Fruit fly (Drosophila melanogaster) whole organism, embryonic: ENCODE results near the gene GlyRS.

ENCODE experiments used
- Atf6 ChIP-seq: fragments of 200-800 bp; sonication (Bioruptor generic); IDR thresholded peaks from 2 replicates; pipeline ENCODE4 v1.3.6; 2022; ENCODE audit warnings: missing biosample characterization, missing genetic modification characterization
- CG10267 ChIP-seq: fragments of 200-800 bp; sonication (Bioruptor generic); optimal IDR thresholded peaks from 2 replicates; lab custom pipeline; 2018; ENCODE audit warnings: missing biosample characterization, mild to moderate bottlenecking, missing genetic modification characterization, moderate library complexity
- CG12391 ChIP-seq: fragments of 200-800 bp; sonication (Bioruptor generic); optimal IDR thresholded peaks from 3 replicates; lab custom pipeline; 2018; ENCODE audit warnings: missing biosample characterization, mild to moderate bottlenecking, missing genetic modification characterization, moderate library complexity
- CG12659 ChIP-seq: fragments of 200-800 bp; sonication (Bioruptor generic); optimal IDR thresholded peaks from 3 replicates; lab custom pipeline; 2017; ENCODE audit warnings: mild to moderate bottlenecking, missing biosample characterization, missing genetic modification reagents, missing genetic modification characterization
- CG14050 ChIP-seq: fragments of 200-800 bp; sonication (Bioruptor generic); IDR thresholded peaks from 3 replicates; pipeline ENCODE4 v1.3.6; 2022; ENCODE audit warnings: missing biosample characterization, missing genetic modification characterization
- CG15514 ChIP-seq: fragments of 200-800 bp; sonication (Bioruptor generic); optimal IDR thresholded peaks from 3 replicates; lab custom pipeline; 2017; ENCODE audit warnings: missing biosample characterization, missing genetic modification characterization, mild to moderate bottlenecking, moderate library complexity, missing genetic modification reagents
- CG1603 ChIP-seq: fragments of 200-800 bp; sonication (Bioruptor generic); optimal IDR thresholded peaks from 2 replicates; lab custom pipeline; 2019; ENCODE audit warnings: missing biosample characterization, mild to moderate bottlenecking, missing genetic modification characterization, moderate library complexity
- CG17186 ChIP-seq: fragments of 200-800 bp; sonication (Bioruptor generic); optimal IDR thresholded peaks from 3 replicates; lab custom pipeline; 2017; ENCODE audit warnings: missing biosample characterization, missing genetic modification reagents, missing genetic modification characterization
- CG17328 ChIP-seq: fragments of 200-800 bp; sonication (Bioruptor generic); IDR thresholded peaks from 2 replicates; pipeline ENCODE4 v1.3.6; 2022; ENCODE audit warnings: missing biosample characterization, missing genetic modification characterization
- CG2120 ChIP-seq: fragments of 200-800 bp; sonication (Bioruptor generic); optimal IDR thresholded peaks from 3 replicates; lab custom pipeline; 2016; ENCODE audit warnings: missing biosample characterization, missing genetic modification characterization
- CG31441 ChIP-seq: fragments of 200-800 bp; sonication (Bioruptor generic); IDR thresholded peaks from 2 replicates; pipeline ENCODE4 v1.3.6; 2022; ENCODE audit warnings: missing biosample characterization, missing genetic modification characterization
- CG4617 ChIP-seq: fragments of 200-800 bp; sonication (Bioruptor generic); optimal IDR thresholded peaks from 3 replicates; lab custom pipeline; 2016; ENCODE audit warnings: missing biosample characterization, missing genetic modification characterization, borderline replicate concordance
- CG7839 ChIP-seq: fragments of 200-800 bp; sonication (Bioruptor generic); optimal IDR thresholded peaks from 3 replicates; lab custom pipeline; 2018; ENCODE audit warnings: missing biosample characterization, mild to moderate bottlenecking, missing genetic modification characterization, moderate library complexity
- CG9817 ChIP-seq: fragments of 200-800 bp; sonication (Bioruptor generic); optimal IDR thresholded peaks from 2 replicates; lab custom pipeline; 2018; ENCODE audit warnings: missing biosample characterization, mild to moderate bottlenecking, missing genetic modification characterization, moderate library complexity
- CTCF ChIP-seq: fragments of 200-800 bp; sonication (Bioruptor generic); optimal IDR thresholded peaks from 2 replicates; lab custom pipeline; 2017; ENCODE audit warnings: missing biosample characterization, mild to moderate bottlenecking, missing genetic modification characterization, moderate library complexity
- CoRest ChIP-seq: fragments of 200-800 bp; sonication (Bioruptor generic); optimal IDR thresholded peaks from 3 replicates; lab custom pipeline; 2018; ENCODE audit warnings: missing biosample characterization, mild to moderate bottlenecking, missing genetic modification characterization, moderate library complexity
- Deaf1 ChIP-seq: fragments of 200-800 bp; optimal IDR thresholded peaks from 3 replicates; lab custom pipeline; 2019; ENCODE audit warnings: missing biosample characterization, mild to moderate bottlenecking, missing genetic modification characterization, moderate library complexity
- E2f2 ChIP-seq: fragments of 200-800 bp; sonication (Bioruptor generic); IDR thresholded peaks from 2 replicates; pipeline ENCODE4 v1.3.6; 2022; ENCODE audit warnings: missing biosample characterization, missing genetic modification characterization
- Ets97D ChIP-seq: fragments of 200-800 bp; sonication (Bioruptor generic); optimal IDR thresholded peaks from 3 replicates; lab custom pipeline; 2016; ENCODE audit warnings: missing biosample characterization, missing genetic modification characterization
- Hand ChIP-seq: fragments of 200-800 bp; sonication (Bioruptor generic); optimal IDR thresholded peaks from 2 replicates; lab custom pipeline; 2017; ENCODE audit warnings: mild to moderate bottlenecking, missing biosample characterization, missing genetic modification reagents, missing genetic modification characterization
- HmgZ ChIP-seq: fragments of 200-800 bp; sonication (Bioruptor generic); optimal IDR thresholded peaks from 2 replicates; lab custom pipeline; 2018; ENCODE audit warnings: missing biosample characterization, mild to moderate bottlenecking, missing genetic modification characterization
- Hmr ChIP-seq: fragments of 200-800 bp; sonication (Bioruptor generic); optimal IDR thresholded peaks from 3 replicates; lab custom pipeline; 2017; ENCODE audit warnings: mild to moderate bottlenecking, missing biosample characterization, missing genetic modification reagents, missing genetic modification characterization
- Hr51 ChIP-seq, 2 experiments: fragments of 200-800 bp; sonication (Bioruptor generic); optimal IDR thresholded peaks; 2 replicates in 1 of 2; 3 replicates in 1 of 2; lab custom pipeline; 2016 to 2018; ENCODE audit warnings: missing biosample characterization in 2 of 2, missing genetic modification characterization in 2 of 2, mild to moderate bottlenecking in 1 of 2, moderate library complexity in 1 of 2
- Hsf ChIP-seq: fragments of 200-800 bp; sonication (Bioruptor generic); optimal IDR thresholded peaks from 3 replicates; lab custom pipeline; 2016; ENCODE audit warnings: missing biosample characterization, missing genetic modification characterization
- Max ChIP-seq: fragments of 200-800 bp; sonication (Bioruptor generic); optimal IDR thresholded peaks from 2 replicates; lab custom pipeline; 2016; ENCODE audit warnings: missing biosample characterization, mild to moderate bottlenecking, missing genetic modification characterization
- Med ChIP-seq: fragments of 200-800 bp; sonication (Bioruptor generic); peaks from one replicate; lab custom pipeline; 2016; ENCODE audit warnings: missing biosample characterization, missing genetic modification characterization, mild to moderate bottlenecking, inconsistent platforms, moderate library complexity
- Taf1 ChIP-seq: fragments of 200-800 bp; sonication (Bioruptor generic); IDR thresholded peaks from 2 replicates; pipeline ENCODE4 v1.3.6; 2022; ENCODE audit warnings: missing biosample characterization, missing genetic modification characterization
- YL-1 ChIP-seq: fragments of 200-800 bp; sonication (Bioruptor generic); optimal IDR thresholded peaks from 3 replicates; lab custom pipeline; 2017; ENCODE audit warnings: missing biosample characterization, mild to moderate bottlenecking, missing genetic modification characterization
- aop ChIP-seq: fragments of 200-800 bp; sonication (Bioruptor generic); IDR thresholded peaks from 2 replicates; pipeline ENCODE4 v1.3.6; 2022; ENCODE audit warnings: missing biosample characterization, missing genetic modification characterization
- bigmax ChIP-seq: fragments of 200-800 bp; sonication (Bioruptor generic); optimal IDR thresholded peaks from 2 replicates; lab custom pipeline; 2018; ENCODE audit warnings: missing biosample characterization, mild to moderate bottlenecking, missing genetic modification characterization
- caup ChIP-seq: fragments of 200-800 bp; sonication (Bioruptor generic); optimal IDR thresholded peaks from 3 replicates; lab custom pipeline; 2017; ENCODE audit warnings: missing biosample characterization, mild to moderate bottlenecking, missing genetic modification characterization, moderate library complexity; ENCODE audit not compliant: severe bottlenecking
- gfzf ChIP-seq: fragments of 200-800 bp; sonication (Bioruptor generic); optimal IDR thresholded peaks from 2 replicates; lab custom pipeline; 2016; ENCODE audit warnings: missing biosample characterization, mild to moderate bottlenecking, missing genetic modification characterization, moderate library complexity
- grn ChIP-seq: fragments of 200-800 bp; sonication (Bioruptor generic); optimal IDR thresholded peaks from 3 replicates; lab custom pipeline; 2017; ENCODE audit warnings: missing biosample characterization, missing genetic modification characterization
- gro ChIP-seq: fragments of 200-800 bp; sonication (Bioruptor generic); optimal IDR thresholded peaks from 2 replicates; lab custom pipeline; 2016; ENCODE audit warnings: missing biosample characterization, missing genetic modification characterization
- lab ChIP-seq: fragments of 200-800 bp; sonication (Bioruptor generic); optimal IDR thresholded peaks from 3 replicates; lab custom pipeline; 2017; ENCODE audit warnings: missing biosample characterization, missing genetic modification characterization, mild to moderate bottlenecking, moderate library complexity, missing genetic modification reagents
- lmd ChIP-seq: fragments of 200-800 bp; sonication (Bioruptor generic); IDR thresholded peaks from 2 replicates; pipeline ENCODE4 v1.3.6; 2022; ENCODE audit warnings: missing biosample characterization, missing genetic modification characterization
- nau ChIP-seq: fragments of 200-800 bp; sonication (Bioruptor generic); optimal IDR thresholded peaks from 3 replicates; lab custom pipeline; 2017; ENCODE audit warnings: missing biosample characterization, mild to moderate bottlenecking, missing genetic modification characterization, missing genetic modification reagents
- nom ChIP-seq: fragments of 200-800 bp; sonication (Bioruptor generic); optimal IDR thresholded peaks from 2 replicates; lab custom pipeline; 2017; ENCODE audit warnings: missing biosample characterization, missing genetic modification characterization, mild to moderate bottlenecking, moderate library complexity, missing genetic modification reagents
- otp ChIP-seq: fragments of 200-800 bp; sonication (Bioruptor generic); IDR thresholded peaks from 3 replicates; pipeline ENCODE4, ENCODE4 v1.3.6; 2022; ENCODE audit warnings: missing biosample characterization, missing genetic modification characterization
- phol ChIP-seq: fragments of 200-800 bp; sonication (Bioruptor generic); optimal IDR thresholded peaks from 3 replicates; lab custom pipeline; 2018; ENCODE audit warnings: missing biosample characterization, mild to moderate bottlenecking, missing genetic modification characterization, moderate library complexity
- ranshi ChIP-seq: fragments of 200-800 bp; sonication (Bioruptor generic); IDR thresholded peaks from 2 replicates; pipeline ENCODE4 v1.3.6; 2022; ENCODE audit warnings: missing biosample characterization, missing genetic modification characterization
- row ChIP-seq: fragments of 200-800 bp; sonication (Bioruptor generic); IDR thresholded peaks from 3 replicates; pipeline ENCODE4 v1.3.6; 2022; ENCODE audit warnings: missing biosample characterization, missing genetic modification characterization
- sens ChIP-seq: fragments of 200-800 bp; sonication (Bioruptor generic); peaks from one replicate; lab custom pipeline; 2016; ENCODE audit warnings: missing biosample characterization, missing genetic modification characterization
- shn ChIP-seq: fragments of 200-800 bp; sonication (Bioruptor generic); optimal IDR thresholded peaks from 3 replicates; lab custom pipeline; 2016; ENCODE audit warnings: missing biosample characterization, missing genetic modification characterization
- sob ChIP-seq: fragments of 200-800 bp; sonication (Bioruptor generic); IDR thresholded peaks from 2 replicates; pipeline ENCODE4 v1.3.6; 2022; ENCODE audit warnings: missing biosample characterization, missing genetic modification characterization
- stwl ChIP-seq: fragments of 200-800 bp; sonication (Bioruptor generic); optimal IDR thresholded peaks from 3 replicates; lab custom pipeline; 2018; ENCODE audit warnings: missing biosample characterization, mild to moderate bottlenecking, missing genetic modification characterization, moderate library complexity
- trem ChIP-seq: fragments of 200-800 bp; optimal IDR thresholded peaks from 3 replicates; lab custom pipeline; 2019; ENCODE audit warnings: missing biosample characterization, mild to moderate bottlenecking, missing genetic modification characterization, moderate library complexity
- unc-4 ChIP-seq: fragments of 200-800 bp; sonication (Bioruptor generic); IDR thresholded peaks from 2 replicates; pipeline ENCODE4 v1.3.6; 2022; ENCODE audit warnings: missing biosample characterization, missing genetic modification characterization; ENCODE audit not compliant: partially characterized antibody
- z ChIP-seq: fragments of 200-800 bp; sonication (Bioruptor generic); IDR thresholded peaks from 3 replicates; pipeline ENCODE4 v1.3.6; 2022; ENCODE audit warnings: missing biosample characterization, missing genetic modification characterization

The GlyRS gene

dm6 chr3L:15097878-15098520 lies 3.1 kb downstream of the GlyRS start, which contains the start of gene Ctps (continued):
- TF ChIP-seq CG1603 (tag; lab: Kevin White, UChicago) = peak; percentile 66
- peak; percentile 38 for TF ChIP-seq CG4617 (GFP tag; lab: Kevin White, UChicago)
- peak; percentile 41 for TF ChIP-seq CG12391 (tag; lab: Kevin White, UChicago)
- TF ChIP-seq Hmr (GFP tag; lab: Kevin White, UChicago) = peak; percentile 27
- peak; percentile 24 for TF ChIP-seq lab (GFP tag; lab: Kevin White, UChicago)
- peak; percentile 2 for TF ChIP-seq phol (tag; lab: Kevin White, UChicago)
- TF ChIP-seq caup (GFP tag; lab: Kevin White, UChicago) = peak; percentile 5
- no peak for TF ChIP-seq CG9817
- TF ChIP-seq HmgZ (tag; lab: Kevin White, UChicago) = peak; percentile 25
- no peak for TF ChIP-seq CG31441 (GFP tag; lab: Robert Waterston, UW)
- TF ChIP-seq gfzf (GFP tag; lab: Kevin White, UChicago) = peak; percentile 82
- peak; percentile 44 for TF ChIP-seq CTCF (GFP tag; lab: Kevin White, UChicago)
- no peak for TF ChIP-seq lmd (GFP tag; lab: Robert Waterston, UW)
- TF ChIP-seq nau (GFP tag; lab: Kevin White, UChicago) = peak; percentile 25
- peak; percentile 30 for TF ChIP-seq CG17186 (GFP tag; lab: Kevin White, UChicago)
- peak; percentile 91 for TF ChIP-seq Med (GFP tag; lab: Kevin White, UChicago)
- TF ChIP-seq Taf1 (GFP tag; lab: Robert Waterston, UW) = no peak
- peak; percentile 3 for TF ChIP-seq Hsf
- no peak for TF ChIP-seq otp (GFP tag; lab: Robert Waterston, UW)
- TF ChIP-seq trem (tag; lab: Kevin White, UChicago) = peak; percentile 13
- peak; percentile 38; the same call in 1 of the 3 replicates for TF ChIP-seq row
- peak; percentile 40; the same call in 1 of the 2 replicates for TF ChIP-seq sob
- TF ChIP-seq CG10267 (tag; lab: Kevin White, UChicago) = peak; percentile 93
- TF ChIP-seq CG2120 (GFP tag; lab: Kevin White, UChicago) = peak; percentile 43
- TF ChIP-seq YL-1 (GFP tag; lab: Kevin White, UChicago) = peak; percentile 28
- TF ChIP-seq Atf6 (GFP tag; lab: Robert Waterston, UW) = no peak
- TF ChIP-seq shn (GFP tag; lab: Kevin White, UChicago) = peak; percentile 23
- TF ChIP-seq stwl (tag; lab: Kevin White, UChicago) = peak; percentile 79
- no peak for TF ChIP-seq CG7839 (tag; lab: Kevin White, UChicago)
- TF ChIP-seq gro (GFP tag; lab: Kevin White, UChicago) = peak; percentile 35
- peak; percentile 64 for TF ChIP-seq CG15514 (GFP tag; lab: Kevin White, UChicago)
- no peak for TF ChIP-seq CG17328
- TF ChIP-seq unc-4 (GFP tag; lab: Robert Waterston, UW) = peak; percentile 28; the same call in 1 of the 2 replicates
- peak; percentile 67 for TF ChIP-seq sens (GFP tag; lab: Kevin White, UChicago)
- peak; percentile 90 for TF ChIP-seq E2f2 (GFP tag; lab: Robert Waterston, UW)
- TF ChIP-seq CoRest = peak; percentile 4
- TF ChIP-seq Hr51 (GFP tag; optimal IDR thresholded peaks at IDR 0.05; lab: Kevin White, UChicago) = peak in 1 of 2 experiments; percentile 15
- no peak for TF ChIP-seq ranshi (GFP tag; lab: Robert Waterston, UW)
- TF ChIP-seq Hand (GFP tag; lab: Kevin White, UChicago) = no peak
- TF ChIP-seq Ets97D (GFP tag; lab: Kevin White, UChicago) = peak; percentile 62
- peak; percentile 6 for TF ChIP-seq bigmax (GFP tag; lab: Kevin White, UChicago)
- TF ChIP-seq grn (GFP tag; lab: Kevin White, UChicago) = no peak
- TF ChIP-seq CG14050 (GFP tag; lab: Robert Waterston, UW) = no peak
- no peak for TF ChIP-seq Deaf1 (tag; lab: Kevin White, UChicago)
- no peak for TF ChIP-seq aop (GFP tag; lab: Robert Waterston, UW)
- peak; percentile 24 for TF ChIP-seq CG12659 (GFP tag; lab: Kevin White, UChicago)
- TF ChIP-seq nom (GFP tag; lab: Kevin White, UChicago) = no peak
- 0 out of 3 replicates have a peak, but pooled peaks have one; percentile 7 for TF ChIP-seq z (GFP tag; lab: Robert Waterston, UW)
- TF ChIP-seq Max (GFP tag; lab: Kevin White, UChicago) = peak; percentile 55
